Worm (Caenorhabditis elegans): Measurements from ENCODE around the gene C37C3.9.

DNA sequence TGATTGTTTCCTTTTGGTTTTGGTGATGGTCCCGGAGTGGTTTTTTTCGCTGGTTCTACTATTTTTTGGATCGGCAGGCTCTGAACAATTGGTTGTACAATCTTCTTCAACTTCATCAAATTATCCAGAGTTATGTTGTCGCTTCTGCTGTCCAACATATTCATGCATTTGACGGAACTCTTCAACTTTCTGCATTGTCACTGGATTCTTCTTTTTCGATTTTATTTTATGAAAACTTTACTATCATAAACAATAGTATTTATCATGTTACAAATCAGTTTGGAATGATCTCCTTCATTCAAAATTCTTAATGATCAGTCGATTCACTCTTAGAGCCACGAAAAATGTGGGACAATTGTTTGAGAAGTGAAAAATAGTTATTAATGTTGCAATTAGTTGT is 2.4 kb downstream of the C37C3.9 start:
- TF ChIP-seq hnd-1 (tag; optimal IDR thresholded peaks at IDR 0.05) (no peak), flt-1 (GFP tag; IDR thresholded peaks at IDR 0.05) (no peak), aly-1 (tag; optimal IDR thresholded peaks at IDR 0.05) (no peak), sea-1 (GFP tag; conservative IDR thresholded peaks at IDR 0.05) (no peak), ama-1 (optimal IDR thresholded peaks at IDR 0.05) (no peak), ceh-36 (tag; optimal IDR thresholded peaks at IDR 0.05) (no peak)

All from whole organism, early embryonic.